Worm (Caenorhabditis elegans) whole organism, young adult: Measurements from ENCODE around the gene str-131.

Experiments
- B0261.1 ChIP-seq: sonication (generic microtip); optimal IDR thresholded peaks from 2 replicates; lab custom pipeline; 2016; ENCODE audit warnings: mild to moderate bottlenecking, missing genetic modification characterization, moderate library complexity, missing compliant biosample characterization
- C17E4.6 ChIP-seq: fragments of 200-800 bp; sonication (Bioruptor generic); IDR thresholded peaks from 2 replicates; pipeline ENCODE4 v1.3.6; 2022; ENCODE audit warnings: missing genetic modification reagents, missing genetic modification characterization, missing compliant biosample characterization
- D2030.7 ChIP-seq: fragments of 200-800 bp; sonication (Bioruptor generic); IDR thresholded peaks from 2 replicates; pipeline ENCODE4 v1.3.6; 2022; ENCODE audit warnings: missing genetic modification reagents, missing genetic modification characterization, missing compliant biosample characterization
- F10E7.11 ChIP-seq: sonication (generic microtip); optimal IDR thresholded peaks from 2 replicates; lab custom pipeline; 2017; ENCODE audit warnings: mild to moderate bottlenecking, missing genetic modification characterization, moderate library complexity, missing compliant biosample characterization
- F33H1.4 ChIP-seq: fragments of 200-800 bp; sonication (Bioruptor generic); IDR thresholded peaks from 2 replicates; pipeline ENCODE4 v1.3.6; 2022; ENCODE audit warnings: missing genetic modification reagents, missing genetic modification characterization, missing compliant biosample characterization
- F37B4.10 ChIP-seq: fragments of 200-800 bp; sonication (Bioruptor generic); IDR thresholded peaks from 2 replicates; pipeline ENCODE4 v1.3.6; 2022; ENCODE audit warnings: missing genetic modification characterization, missing compliant biosample characterization
- F49E8.2 ChIP-seq: sonication (generic microtip); optimal IDR thresholded peaks from 3 replicates; lab custom pipeline; 2017; ENCODE audit warnings: missing genetic modification characterization, mild to moderate bottlenecking, missing compliant biosample characterization, antibody characterized with exemption, moderate library complexity; ENCODE audit not compliant: insufficient read depth
- F55B11.4 ChIP-seq: sonication (generic microtip); optimal IDR thresholded peaks from 2 replicates; lab custom pipeline; 2016; ENCODE audit warnings: missing compliant biosample characterization, missing genetic modification characterization, borderline replicate concordance; ENCODE audit not compliant: insufficient read depth
- F57A8.1 ChIP-seq: fragments of 200-800 bp; sonication (Bioruptor generic); optimal IDR thresholded peaks from 2 replicates; lab custom pipeline; 2018; ENCODE audit warnings: mild to moderate bottlenecking, missing genetic modification characterization, moderate library complexity, missing compliant biosample characterization
- T07F8.4 ChIP-seq: sonication (generic microtip); optimal IDR thresholded peaks from 2 replicates; lab custom pipeline; 2016; ENCODE audit warnings: mild to moderate bottlenecking, missing genetic modification characterization, moderate library complexity, missing compliant biosample characterization
- Y53G8AR.9 ChIP-seq: fragments of 200-800 bp; sonication (Bioruptor generic); conservative IDR thresholded peaks from 2 replicates; pipeline ENCODE4 v1.3.6; 2022; ENCODE audit warnings: missing genetic modification reagents, missing genetic modification characterization, missing compliant biosample characterization
- Y56A3A.18 ChIP-seq: fragments of 200-800 bp; sonication (Bioruptor generic); IDR thresholded peaks from 2 replicates; pipeline ENCODE4 v1.3.6; 2022; ENCODE audit warnings: missing genetic modification reagents, missing genetic modification characterization, missing compliant biosample characterization
- akir-1 ChIP-seq: fragments of 200-800 bp; sonication (Bioruptor generic); optimal IDR thresholded peaks from 2 replicates; lab custom pipeline; 2018; ENCODE audit warnings: mild to moderate bottlenecking, missing genetic modification characterization, moderate library complexity, missing compliant biosample characterization
- attf-6 ChIP-seq: fragments of 200-800 bp; sonication (Bioruptor generic); IDR thresholded peaks from 2 replicates; pipeline ENCODE4 v1.3.6; 2022; ENCODE audit warnings: missing genetic modification reagents, missing genetic modification characterization, missing compliant biosample characterization
- bed-1 ChIP-seq: fragments of 200-800 bp; sonication (Bioruptor generic); IDR thresholded peaks from 2 replicates; pipeline ENCODE4 v1.3.6; 2022; ENCODE audit warnings: missing genetic modification reagents, missing genetic modification characterization, missing compliant biosample characterization
- bed-2 ChIP-seq: fragments of 200-800 bp; sonication (Bioruptor generic); IDR thresholded peaks from 2 replicates; pipeline ENCODE4 v1.3.6; 2022; ENCODE audit warnings: missing genetic modification reagents, missing genetic modification characterization, missing compliant biosample characterization
- ccch-3 ChIP-seq: fragments of 200-800 bp; sonication (Bioruptor generic); optimal IDR thresholded peaks from 2 replicates; lab custom pipeline; 2018; ENCODE audit warnings: mild to moderate bottlenecking, missing genetic modification characterization, missing compliant biosample characterization
- ceh-100 ChIP-seq: fragments of 200-800 bp; sonication (Bioruptor generic); IDR thresholded peaks from 2 replicates; pipeline ENCODE4 v1.3.6; 2022; ENCODE audit warnings: missing genetic modification reagents, missing genetic modification characterization, missing compliant biosample characterization
- ceh-79 ChIP-seq: sonication (generic microtip); optimal IDR thresholded peaks from 2 replicates; lab custom pipeline; 2017; ENCODE audit warnings: mild to moderate bottlenecking, missing genetic modification characterization, missing compliant biosample characterization
- die-1 ChIP-seq: sonication (generic microtip); optimal IDR thresholded peaks from 2 replicates; lab custom pipeline; 2016; ENCODE audit warnings: missing genotype, mild to moderate bottlenecking, missing genetic modification characterization, missing compliant biosample characterization
- dox-1 ChIP-seq: fragments of 200-800 bp; sonication (Bioruptor generic); IDR thresholded peaks from 2 replicates; pipeline ENCODE4 v1.3.6; 2022; ENCODE audit warnings: missing genetic modification reagents, missing genetic modification characterization, missing compliant biosample characterization
- efl-1 ChIP-seq: fragments of 150-350 bp; optimal IDR thresholded peaks from 2 replicates; lab custom pipeline; 2014; ENCODE audit warnings: missing biosample characterization, missing genetic modification reagents, missing genetic modification characterization
- egl-18 ChIP-seq: fragments of 200-800 bp; sonication (Bioruptor generic); IDR thresholded peaks from 2 replicates; pipeline ENCODE4 v1.3.6; 2022; ENCODE audit warnings: missing genetic modification reagents, missing genetic modification characterization, missing compliant biosample characterization
- egrh-3 ChIP-seq: fragments of 200-800 bp; sonication (Bioruptor generic); IDR thresholded peaks from 2 replicates; pipeline ENCODE4 v1.3.6; 2022; ENCODE audit warnings: missing genetic modification reagents, missing genetic modification characterization, missing compliant biosample characterization
- ekl-4 ChIP-seq: fragments of 200-800 bp; sonication (Bioruptor generic); IDR thresholded peaks from 2 replicates; pipeline ENCODE4 v1.3.6; 2022; ENCODE audit warnings: missing genetic modification reagents, missing genetic modification characterization, missing compliant biosample characterization
- fkh-3 ChIP-seq: sonication (generic microtip); optimal IDR thresholded peaks from 2 replicates; lab custom pipeline; 2016; ENCODE audit warnings: mild to moderate bottlenecking, missing genetic modification characterization, missing compliant biosample characterization
- gei-17 ChIP-seq: fragments of 200-800 bp; sonication (Bioruptor generic); optimal IDR thresholded peaks from 2 replicates; lab custom pipeline; 2018; ENCODE audit warnings: mild to moderate bottlenecking, missing genetic modification characterization, missing compliant biosample characterization
- lin-35 ChIP-seq, 3 experiments: fragments of 150-350 bp in 2 of 3; sonication (generic microtip) in 1 of 3; optimal IDR thresholded peaks; 2 replicates each; lab custom pipeline; 2014 to 2018; ENCODE audit warnings: missing biosample characterization in 3 of 3, missing genetic modification characterization in 3 of 3, missing genetic modification reagents in 3 of 3
- lin-40 ChIP-seq: sonication (generic microtip); optimal IDR thresholded peaks from 2 replicates; lab custom pipeline; 2016; ENCODE audit warnings: missing genetic modification characterization, mild to moderate bottlenecking, missing compliant biosample characterization, missing genotype, missing genetic modification reagents
- lin-54 ChIP-seq: fragments of 200-800 bp; sonication (Bioruptor generic); optimal IDR thresholded peaks from 2 replicates; lab custom pipeline; 2018; ENCODE audit warnings: mild to moderate bottlenecking, missing genetic modification characterization, missing compliant biosample characterization
- lir-1 ChIP-seq: fragments of 200-800 bp; sonication (Bioruptor generic); conservative IDR thresholded peaks from 2 replicates; pipeline ENCODE4 v1.3.6; 2022; ENCODE audit warnings: missing genetic modification reagents, missing genetic modification characterization, missing compliant biosample characterization
- madf-10 ChIP-seq: sonication (generic microtip); optimal IDR thresholded peaks from 2 replicates; lab custom pipeline; 2016; ENCODE audit warnings: mild to moderate bottlenecking, missing genetic modification characterization, missing compliant biosample characterization
- madf-6 ChIP-seq: fragments of 200-800 bp; sonication (Bioruptor generic); IDR thresholded peaks from 2 replicates; pipeline ENCODE4 v1.3.6; 2022; ENCODE audit warnings: missing genetic modification reagents, missing genetic modification characterization, missing compliant biosample characterization
- mcd-1 ChIP-seq: fragments of 200-800 bp; sonication (Bioruptor generic); IDR thresholded peaks from 2 replicates; pipeline ENCODE4 v1.3.6; 2022; ENCODE audit warnings: missing genetic modification reagents, missing genetic modification characterization, missing compliant biosample characterization
- mes-4 ChIP-seq: sonication (generic microtip); optimal IDR thresholded peaks from 2 replicates; lab custom pipeline; 2016; ENCODE audit warnings: missing genotype, missing genetic modification characterization, missing compliant biosample characterization
- nhr-80 ChIP-seq: sonication (generic microtip); optimal IDR thresholded peaks from 2 replicates; lab custom pipeline; 2016; ENCODE audit warnings: missing genetic modification characterization, missing compliant biosample characterization
- pbrm-1 ChIP-seq: fragments of 200-800 bp; sonication (Bioruptor generic); IDR thresholded peaks from 2 replicates; pipeline ENCODE4 v1.3.6; 2022; ENCODE audit warnings: missing genetic modification reagents, missing genetic modification characterization, missing compliant biosample characterization
- pha-4 ChIP-seq: fragments of 150-350 bp; sonication (generic microtip); optimal IDR thresholded peaks from 2 replicates; lab custom pipeline; 2014; ENCODE audit warnings: missing biosample characterization, missing genetic modification reagents, missing genetic modification characterization
- rec-8 ChIP-seq, 2 experiments: sonication (generic microtip); optimal IDR thresholded peaks; 2 replicates each; lab custom pipeline; 2016; ENCODE audit warnings: mild to moderate bottlenecking in 2 of 2, missing genetic modification characterization in 2 of 2, missing genetic modification reagents in 2 of 2, missing genotype in 2 of 2, missing biosample characterization in 1 of 2, missing compliant biosample characterization in 1 of 2, moderate library complexity in 1 of 2
- repo-1 ChIP-seq: sonication (generic microtip); optimal IDR thresholded peaks from 2 replicates; lab custom pipeline; 2017; ENCODE audit warnings: mild to moderate bottlenecking, missing genetic modification characterization, missing compliant biosample characterization
- sdz-38 ChIP-seq: sonication (generic microtip); optimal IDR thresholded peaks from 2 replicates; lab custom pipeline; 2016; ENCODE audit warnings: missing genotype, missing genetic modification characterization, missing compliant biosample characterization
- snpc-3.4 ChIP-seq: sonication (generic microtip); optimal IDR thresholded peaks from 2 replicates; lab custom pipeline; 2017; ENCODE audit warnings: missing genetic modification characterization, mild to moderate bottlenecking, missing compliant biosample characterization, antibody characterized with exemption, moderate library complexity, missing genotype, missing genetic modification reagents
- tbp1 ChIP-seq: fragments of 200-800 bp; sonication (Bioruptor generic); optimal IDR thresholded peaks from 2 replicates; lab custom pipeline; 2018; ENCODE audit warnings: mild to moderate bottlenecking, missing genetic modification characterization, missing compliant biosample characterization
- unc-62 ChIP-seq: fragments of 150-350 bp; optimal IDR thresholded peaks from 2 replicates; lab custom pipeline; 2014; ENCODE audit warnings: missing biosample characterization, missing genetic modification reagents, missing genetic modification characterization
- ztf-26 ChIP-seq: sonication (generic microtip); optimal IDR thresholded peaks from 2 replicates; lab custom pipeline; 2017; ENCODE audit warnings: missing genetic modification characterization, missing compliant biosample characterization
- ztf-28 ChIP-seq: fragments of 200-800 bp; sonication (Bioruptor generic); IDR thresholded peaks from 2 replicates; pipeline ENCODE4 v1.3.6; 2022; ENCODE audit warnings: missing genetic modification reagents, missing genetic modification characterization, missing compliant biosample characterization
- ztf-6 ChIP-seq: fragments of 200-800 bp; sonication (Bioruptor generic); IDR thresholded peaks from 2 replicates; pipeline ENCODE4 v1.3.6; 2022; ENCODE audit warnings: missing genetic modification reagents, missing genetic modification characterization, missing compliant biosample characterization

Gene str-131

ce11 chrV:8034811-8035210 lies 46.7 kb downstream of the str-131 start, which contains the start of gene algn-12:
TSS of gene algn-12 (plus strand) at chrV:8035111.
- TF ChIP-seq ekl-4 (GFP tag; lab: Robert Waterston, UW) = no peak

DNA sequence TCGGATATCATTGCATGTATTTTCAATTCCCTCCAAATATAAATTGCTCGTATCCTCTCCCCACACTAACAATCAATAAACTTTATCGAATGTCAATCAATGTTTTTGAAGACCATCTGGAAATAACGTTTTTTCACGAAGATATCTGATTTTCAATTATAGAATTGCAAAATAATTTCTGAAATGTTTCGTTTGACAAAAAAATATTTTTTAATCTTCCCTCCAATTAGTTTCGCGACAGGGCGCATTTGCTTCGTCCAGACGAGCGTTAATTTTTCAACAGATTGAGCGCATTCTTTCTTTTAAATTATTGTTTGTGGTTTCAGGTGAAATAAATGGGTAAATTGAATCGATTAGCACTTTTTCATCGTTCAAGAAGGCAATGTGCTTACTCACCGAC lies 50.4 kb downstream of the str-131 start, which contains the start of gene vars-1:
vars-1 (plus strand) TSS at position 291 of the 400 bp plus-strand sequence.
- TF ChIP-seq ccch-3 (no peak), B0261.1 (tag; lab: Kevin White, UChicago) (no peak), efl-1 (GFP tag; lab: Kevin White, UChicago) (peak; percentile 69), sdz-38 (tag; lab: Kevin White, UChicago) (no peak), repo-1 (tag; lab: Kevin White, UChicago) (no peak), ceh-79 (tag; lab: Kevin White, UChicago) (no peak), pha-4 (tag; lab: Kevin White, UChicago) (no peak), tbp1 (peak; percentile 6), bed-2 (GFP tag; lab: Robert Waterston, UW) (no peak), ztf-28 (GFP tag; lab: Robert Waterston, UW) (no peak), F10E7.11 (tag; lab: Kevin White, UChicago) (no peak), nhr-80 (tag; lab: Kevin White, UChicago) (no peak), madf-10 (tag; lab: Kevin White, UChicago) (no peak), ekl-4 (GFP tag; lab: Robert Waterston, UW) (0 out of 2 replicates have a peak, but pooled peaks have one; percentile 47), bed-1 (no peak), lin-40 (tag; lab: Kevin White, UChicago) (no peak), mes-4 (tag; lab: Kevin White, UChicago) (no peak), Y53G8AR.9 (no peak; the same call in 1 of the 2 replicates), madf-6 (GFP tag; lab: Robert Waterston, UW) (peak; percentile 58), C17E4.6 (GFP tag; lab: Robert Waterston, UW) (no peak), lir-1 (GFP tag; lab: Robert Waterston, UW) (no peak), mcd-1 (GFP tag; lab: Robert Waterston, UW) (peak; percentile 90), F55B11.4 (tag; lab: Kevin White, UChicago) (no peak), F37B4.10 (GFP tag; lab: Robert Waterston, UW) (no peak), ztf-6 (no peak), ceh-100 (GFP tag; lab: Robert Waterston, UW) (no peak), lin-54 (peak; percentile 88), die-1 (tag; lab: Kevin White, UChicago) (no peak), rec-8 (tag; optimal IDR thresholded peaks at IDR 0.05; lab: Kevin White, UChicago) (no peak), snpc-3.4 (tag; lab: Kevin White, UChicago) (no peak), T07F8.4 (no peak), Y56A3A.18 (GFP tag; lab: Robert Waterston, UW) (0 out of 2 replicates have a peak, but pooled peaks have one; percentile 26), egrh-3 (GFP tag; lab: Robert Waterston, UW) (no peak), D2030.7 (GFP tag; lab: Robert Waterston, UW) (0 out of 2 replicates have a peak, but pooled peaks have one; percentile 28), gei-17 (GFP tag; lab: Kevin White, UChicago) (no peak), F57A8.1 (GFP tag; lab: Kevin White, UChicago) (no peak), attf-6 (GFP tag; lab: Robert Waterston, UW) (peak; percentile 56; the same call in 1 of the 2 replicates), ztf-26 (tag; lab: Kevin White, UChicago) (no peak), F33H1.4 (GFP tag; lab: Robert Waterston, UW) (peak; percentile 35; the same call in 1 of the 2 replicates), egl-18 (GFP tag; lab: Robert Waterston, UW) (no peak), pbrm-1 (no peak), lin-35 (GFP tag; optimal IDR thresholded peaks at IDR 0.05; lab: Kevin White, UChicago) (peak in 2 of 3 experiments; percentile 18 to 77), fkh-3 (tag; lab: Kevin White, UChicago) (no peak), dox-1 (GFP tag; lab: Robert Waterston, UW) (no peak), F49E8.2 (peak; percentile 77), unc-62 (no peak), akir-1 (GFP tag; lab: Kevin White, UChicago) (no peak)
